Fruit fly (Drosophila melanogaster) whole organism, embryonic: ENCODE measurements around the gene Polr2M.

ENCODE experiments used
- Aef1 ChIP-seq: fragments of 200-800 bp; sonication (Bioruptor generic); IDR thresholded peaks from 3 replicates; pipeline ENCODE4 v1.3.6; 2022; ENCODE audit warnings: missing biosample characterization, missing genetic modification characterization
- CG10462 ChIP-seq: fragments of 200-800 bp; sonication (Bioruptor generic); optimal IDR thresholded peaks from 2 replicates; lab custom pipeline; 2016; ENCODE audit warnings: missing biosample characterization, missing genetic modification characterization
- CG11560 ChIP-seq: fragments of 200-800 bp; sonication (Bioruptor generic); IDR thresholded peaks from 3 replicates; pipeline ENCODE4 v1.3.6; 2022; ENCODE audit warnings: missing biosample characterization, missing genetic modification characterization
- CG12299 ChIP-seq: fragments of 200-800 bp; sonication (Bioruptor generic); optimal IDR thresholded peaks from 2 replicates; lab custom pipeline; 2018; ENCODE audit warnings: missing biosample characterization, mild to moderate bottlenecking, missing genetic modification characterization
- CG12659 ChIP-seq: fragments of 200-800 bp; sonication (Bioruptor generic); optimal IDR thresholded peaks from 3 replicates; lab custom pipeline; 2017; ENCODE audit warnings: mild to moderate bottlenecking, missing biosample characterization, missing genetic modification reagents, missing genetic modification characterization
- CG14050 ChIP-seq: fragments of 200-800 bp; sonication (Bioruptor generic); IDR thresholded peaks from 3 replicates; pipeline ENCODE4 v1.3.6; 2022; ENCODE audit warnings: missing biosample characterization, missing genetic modification characterization
- CG14710 ChIP-seq: fragments of 200-800 bp; sonication (Bioruptor generic); optimal IDR thresholded peaks from 3 replicates; lab custom pipeline; 2019; ENCODE audit warnings: missing biosample characterization, mild to moderate bottlenecking, missing genetic modification characterization, moderate library complexity
- CG15269 ChIP-seq: fragments of 200-800 bp; sonication (Bioruptor generic); optimal IDR thresholded peaks from 2 replicates; lab custom pipeline; 2018; ENCODE audit warnings: missing biosample characterization, mild to moderate bottlenecking, missing genetic modification characterization, moderate library complexity
- CG15601 ChIP-seq: fragments of 200-800 bp; sonication (Bioruptor generic); optimal IDR thresholded peaks from 3 replicates; lab custom pipeline; 2019; ENCODE audit warnings: missing biosample characterization, mild to moderate bottlenecking, missing genetic modification characterization, moderate library complexity
- CG1647 ChIP-seq: fragments of 200-800 bp; sonication (Bioruptor generic); optimal IDR thresholded peaks from 3 replicates; lab custom pipeline; 2016; ENCODE audit warnings: missing biosample characterization, missing genetic modification characterization
- CG16815 ChIP-seq: fragments of 200-800 bp; sonication (Bioruptor generic); optimal IDR thresholded peaks from 3 replicates; lab custom pipeline; 2017; ENCODE audit warnings: missing biosample characterization, mild to moderate bottlenecking, missing genetic modification characterization
- CG16863 ChIP-seq: fragments of 200-800 bp; sonication (Bioruptor generic); optimal IDR thresholded peaks from 3 replicates; lab custom pipeline; 2016; ENCODE audit warnings: missing biosample characterization, missing genetic modification characterization
- CG17186 ChIP-seq: fragments of 200-800 bp; sonication (Bioruptor generic); optimal IDR thresholded peaks from 3 replicates; lab custom pipeline; 2017; ENCODE audit warnings: missing biosample characterization, missing genetic modification reagents, missing genetic modification characterization
- CG30403 ChIP-seq: fragments of 200-800 bp; sonication (Bioruptor generic); optimal IDR thresholded peaks from 3 replicates; lab custom pipeline; 2016; ENCODE audit warnings: missing biosample characterization, missing genetic modification characterization
- CG34376 ChIP-seq: fragments of 200-800 bp; sonication (Bioruptor generic); optimal IDR thresholded peaks from 2 replicates; lab custom pipeline; 2018; ENCODE audit warnings: missing biosample characterization, mild to moderate bottlenecking, missing genetic modification characterization
- CG5180 ChIP-seq: fragments of 200-800 bp; sonication (Bioruptor generic); optimal IDR thresholded peaks from 3 replicates; lab custom pipeline; 2017; ENCODE audit warnings: missing biosample characterization, missing genetic modification characterization, mild to moderate bottlenecking, moderate library complexity, missing genetic modification reagents
- CG6272 ChIP-seq: fragments of 200-800 bp; sonication (Bioruptor generic); IDR thresholded peaks from 2 replicates; pipeline ENCODE4 v1.3.6; 2022; ENCODE audit warnings: missing biosample characterization, missing genetic modification characterization
- CG7987 ChIP-seq: fragments of 200-800 bp; sonication (Bioruptor generic); optimal IDR thresholded peaks from 2 replicates; lab custom pipeline; 2018; ENCODE audit warnings: missing biosample characterization, mild to moderate bottlenecking, missing genetic modification characterization, moderate library complexity
- CG8359 ChIP-seq: fragments of 200-800 bp; sonication (Bioruptor generic); optimal IDR thresholded peaks from 2 replicates; lab custom pipeline; 2017; ENCODE audit warnings: missing biosample characterization, mild to moderate bottlenecking, missing genetic modification characterization, borderline replicate concordance
- CG9727 ChIP-seq: fragments of 200-800 bp; sonication (Bioruptor generic); optimal IDR thresholded peaks from 3 replicates; lab custom pipeline; 2017; ENCODE audit warnings: missing biosample characterization, mild to moderate bottlenecking, missing genetic modification characterization
- Deaf1 ChIP-seq: fragments of 200-800 bp; optimal IDR thresholded peaks from 3 replicates; lab custom pipeline; 2019; ENCODE audit warnings: missing biosample characterization, mild to moderate bottlenecking, missing genetic modification characterization, moderate library complexity
- Dll ChIP-seq: fragments of 200-800 bp; sonication (Bioruptor generic); IDR thresholded peaks from 4 replicates; pipeline ENCODE4 v1.3.6; 2022; ENCODE audit warnings: missing biosample characterization, missing genetic modification characterization; ENCODE audit not compliant: partially characterized antibody
- Dref ChIP-seq: fragments of 200-800 bp; sonication (Bioruptor generic); IDR thresholded peaks from 2 replicates; pipeline ENCODE4 v1.3.6; 2022; ENCODE audit warnings: missing biosample characterization, missing genetic modification characterization
- Ets97D ChIP-seq: fragments of 200-800 bp; sonication (Bioruptor generic); optimal IDR thresholded peaks from 3 replicates; lab custom pipeline; 2016; ENCODE audit warnings: missing biosample characterization, missing genetic modification characterization
- GATAe ChIP-seq: fragments of 200-800 bp; sonication (Bioruptor generic); conservative IDR thresholded peaks from 2 replicates; pipeline ENCODE4 v1.3.6; 2022; ENCODE audit warnings: missing biosample characterization, missing genetic modification characterization
- HLH4C ChIP-seq: fragments of 200-800 bp; sonication (Bioruptor generic); IDR thresholded peaks from 3 replicates; pipeline ENCODE4 v1.3.6; 2022; ENCODE audit warnings: missing biosample characterization, missing genetic modification characterization; ENCODE audit not compliant: partially characterized antibody
- HmgD ChIP-seq: fragments of 200-800 bp; sonication (Bioruptor generic); optimal IDR thresholded peaks from 3 replicates; lab custom pipeline; 2016; ENCODE audit warnings: missing biosample characterization, missing genetic modification characterization
- Hr39 ChIP-seq: fragments of >200 bp; optimal IDR thresholded peaks from 2 replicates; lab custom pipeline; 2017
- Max ChIP-seq: fragments of 200-800 bp; sonication (Bioruptor generic); optimal IDR thresholded peaks from 2 replicates; lab custom pipeline; 2016; ENCODE audit warnings: missing biosample characterization, mild to moderate bottlenecking, missing genetic modification characterization
- Scr ChIP-seq: fragments of 200-800 bp; sonication (Bioruptor generic); IDR thresholded peaks from 2 replicates; pipeline ENCODE4 v1.3.6; 2022; ENCODE audit warnings: missing biosample characterization, missing genetic modification characterization; ENCODE audit not compliant: partially characterized antibody
- Usf ChIP-seq: fragments of 200-800 bp; sonication (Bioruptor generic); optimal IDR thresholded peaks from 2 replicates; lab custom pipeline; 2017; ENCODE audit warnings: missing genotype, missing biosample characterization, missing genetic modification characterization
- YL-1 ChIP-seq: fragments of 200-800 bp; sonication (Bioruptor generic); optimal IDR thresholded peaks from 3 replicates; lab custom pipeline; 2017; ENCODE audit warnings: missing biosample characterization, mild to moderate bottlenecking, missing genetic modification characterization
- amos ChIP-seq: fragments of 200-800 bp; sonication (Bioruptor generic); IDR thresholded peaks from 2 replicates; pipeline ENCODE4 v1.3.6; 2022; ENCODE audit warnings: missing biosample characterization, missing genetic modification characterization; ENCODE audit not compliant: partially characterized antibody
- ase ChIP-seq: fragments of 200-800 bp; sonication (Bioruptor generic); IDR thresholded peaks from 3 replicates; pipeline ENCODE4 v1.3.6; 2022; ENCODE audit warnings: missing biosample characterization, missing genetic modification characterization
- bsh ChIP-seq, 2 experiments: fragments of 200-800 bp; sonication (Bioruptor generic); optimal IDR thresholded peaks; 2 replicates each; lab custom pipeline; 2017 to 2018; ENCODE audit warnings: mild to moderate bottlenecking in 2 of 2, missing biosample characterization in 2 of 2, missing genetic modification characterization in 2 of 2, moderate library complexity in 1 of 2
- crp ChIP-seq, 2 experiments: fragments of 200-800 bp; sonication (Bioruptor generic); optimal IDR thresholded peaks; 2 replicates in 1 of 2; 3 replicates in 1 of 2; lab custom pipeline; 2017; ENCODE audit warnings: missing biosample characterization in 2 of 2, missing genetic modification characterization in 2 of 2, mild to moderate bottlenecking in 1 of 2, moderate library complexity in 1 of 2
- dmrt11E ChIP-seq: fragments of 200-800 bp; sonication (Bioruptor generic); optimal IDR thresholded peaks from 3 replicates; lab custom pipeline; 2018; ENCODE audit warnings: missing biosample characterization, mild to moderate bottlenecking, missing genetic modification characterization, moderate library complexity
- esg ChIP-seq: fragments of 200-800 bp; sonication (Bioruptor generic); conservative IDR thresholded peaks from 2 replicates; pipeline ENCODE4 v1.3.6; 2022; ENCODE audit warnings: missing biosample characterization, missing genetic modification characterization
- fd96Cb ChIP-seq: fragments of 200-800 bp; sonication (Bioruptor generic); optimal IDR thresholded peaks from 2 replicates; lab custom pipeline; 2018; ENCODE audit warnings: missing biosample characterization, mild to moderate bottlenecking, missing genetic modification characterization, moderate library complexity
- gfzf ChIP-seq: fragments of 200-800 bp; sonication (Bioruptor generic); optimal IDR thresholded peaks from 2 replicates; lab custom pipeline; 2016; ENCODE audit warnings: missing biosample characterization, mild to moderate bottlenecking, missing genetic modification characterization, moderate library complexity
- her ChIP-seq: fragments of 200-800 bp; sonication (Bioruptor generic); optimal IDR thresholded peaks from 2 replicates; lab custom pipeline; 2016; ENCODE audit warnings: missing biosample characterization, missing genetic modification characterization
- lilli ChIP-seq: fragments of 200-800 bp; sonication (Bioruptor generic); optimal IDR thresholded peaks from 3 replicates; lab custom pipeline; 2016; ENCODE audit warnings: missing biosample characterization, missing genetic modification characterization
- onecut ChIP-seq: fragments of 200-800 bp; sonication (Bioruptor generic); IDR thresholded peaks from 2 replicates; pipeline ENCODE4 v1.3.6; 2022; ENCODE audit warnings: missing biosample characterization, missing genetic modification characterization
- phol ChIP-seq: fragments of 200-800 bp; sonication (Bioruptor generic); optimal IDR thresholded peaks from 3 replicates; lab custom pipeline; 2018; ENCODE audit warnings: missing biosample characterization, mild to moderate bottlenecking, missing genetic modification characterization, moderate library complexity
- pzg ChIP-seq: fragments of 200-800 bp; sonication (Bioruptor generic); optimal IDR thresholded peaks from 3 replicates; lab custom pipeline; 2018; ENCODE audit warnings: missing biosample characterization, mild to moderate bottlenecking, missing genetic modification characterization, moderate library complexity
- ro ChIP-seq: fragments of 200-800 bp; sonication (Bioruptor generic); IDR thresholded peaks from 2 replicates; pipeline ENCODE4 v1.3.6; 2022; ENCODE audit warnings: missing biosample characterization, missing genetic modification characterization
- slbo ChIP-seq: fragments of 200-800 bp; sonication (Bioruptor generic); IDR thresholded peaks from 2 replicates; pipeline ENCODE4 v1.3.6; 2022; ENCODE audit warnings: missing biosample characterization, missing genetic modification characterization
- sr ChIP-seq: fragments of 200-800 bp; sonication (Bioruptor generic); IDR thresholded peaks from 3 replicates; pipeline ENCODE4 v1.3.6; 2022; ENCODE audit warnings: missing biosample characterization, missing genetic modification characterization
- tap ChIP-seq: fragments of 200-800 bp; optimal IDR thresholded peaks from 3 replicates; lab custom pipeline; 2019; ENCODE audit warnings: missing biosample characterization, mild to moderate bottlenecking, missing genetic modification characterization, moderate library complexity
- toy ChIP-seq: fragments of 200-800 bp; sonication (Bioruptor generic); IDR thresholded peaks from 2 replicates; pipeline ENCODE4 v1.3.6; 2022; ENCODE audit warnings: missing biosample characterization, missing genetic modification characterization
- z ChIP-seq: fragments of 200-800 bp; sonication (Bioruptor generic); IDR thresholded peaks from 3 replicates; pipeline ENCODE4 v1.3.6; 2022; ENCODE audit warnings: missing biosample characterization, missing genetic modification characterization

Polr2M gene

DNA sequence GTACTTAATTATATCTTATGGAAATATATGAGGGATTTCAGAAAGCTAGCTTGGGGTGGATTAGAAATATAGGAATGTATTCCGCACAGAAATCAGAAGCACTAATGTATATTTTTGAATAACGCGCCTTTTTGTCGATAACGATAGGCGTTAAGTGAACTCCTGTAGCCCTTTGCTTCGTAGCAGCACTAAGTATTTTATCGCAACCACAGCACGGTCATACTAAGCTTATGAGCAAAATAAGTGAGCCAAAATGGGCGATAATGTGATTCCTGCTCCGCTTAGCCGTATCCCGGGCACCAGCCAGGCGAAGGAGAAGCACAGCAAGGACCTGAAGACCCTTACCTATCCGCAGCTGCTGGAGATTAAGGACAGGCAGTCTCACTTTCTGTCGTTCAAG, at the start of gene Polr2M, which contains the start of gene CG5250 (continued):
- TF ChIP-seq CG11560 (tag; lab: Robert Waterston, UW) (no peak), CG30403 (GFP tag; lab: Kevin White, UChicago) (no peak), Dref (GFP tag; lab: Robert Waterston, UW) (peak; percentile 82), HmgD (GFP tag; lab: Kevin White, UChicago) (no peak), her (no peak), HLH4C (GFP tag; lab: Robert Waterston, UW) (peak; percentile 19; the same call in 1 of the 3 replicates), tap (tag; lab: Kevin White, UChicago) (no peak), CG12299 (tag; lab: Kevin White, UChicago) (no peak), YL-1 (peak; percentile 27), lilli (GFP tag; lab: Kevin White, UChicago) (no peak), CG34376 (GFP tag; lab: Kevin White, UChicago) (no peak), gfzf (GFP tag; lab: Kevin White, UChicago) (peak; percentile 81), CG1647 (GFP tag; lab: Kevin White, UChicago) (no peak), dmrt11E (no peak), CG7987 (GFP tag; lab: Kevin White, UChicago) (no peak), Dll (GFP tag; lab: Robert Waterston, UW) (peak; percentile 27; the same call in 1 of the 4 replicates), Max (no peak), pzg (GFP tag; lab: Kevin White, UChicago) (peak; percentile 71), Aef1 (GFP tag; lab: Robert Waterston, UW) (no peak), CG16815 (GFP tag; lab: Kevin White, UChicago) (no peak), esg (GFP tag; lab: Robert Waterston, UW) (no peak), CG17186 (GFP tag; lab: Kevin White, UChicago) (peak; percentile 45), slbo (GFP tag; lab: Robert Waterston, UW) (no peak), CG15601 (tag; lab: Kevin White, UChicago) (no peak), CG12659 (GFP tag; lab: Kevin White, UChicago) (no peak), onecut (no peak), Ets97D (GFP tag; lab: Kevin White, UChicago) (no peak), CG6272 (no peak), Usf (GFP tag; lab: Kevin White, UChicago) (no peak), GATAe (no peak), Scr (GFP tag; lab: Robert Waterston, UW) (peak; percentile 17; the same call in 1 of the 2 replicates), z (GFP tag; lab: Robert Waterston, UW) (0 out of 3 replicates have a peak, but pooled peaks have one; percentile 23), Deaf1 (tag; lab: Kevin White, UChicago) (no peak), CG15269 (tag; lab: Kevin White, UChicago) (no peak), phol (tag; lab: Kevin White, UChicago) (peak; percentile 7), CG5180 (GFP tag; lab: Kevin White, UChicago) (no peak), sr (GFP tag; lab: Robert Waterston, UW) (no peak), amos (GFP tag; lab: Robert Waterston, UW) (peak; percentile 13; the same call in 1 of the 2 replicates), fd96Cb (no peak), toy (no peak), ro (GFP tag; lab: Robert Waterston, UW) (no peak), CG9727 (GFP tag; lab: Kevin White, UChicago) (no peak), bsh (GFP tag; optimal IDR thresholded peaks at IDR 0.05; lab: Kevin White, UChicago) (no peak), CG14710 (tag; lab: Kevin White, UChicago) (peak; percentile 20), ase (GFP tag; lab: Robert Waterston, UW) (no peak), crp (GFP tag; optimal IDR thresholded peaks at IDR 0.05; lab: Kevin White, UChicago) (no peak), CG10462 (GFP tag; lab: Kevin White, UChicago) (no peak), CG14050 (GFP tag; lab: Robert Waterston, UW) (no peak), CG16863 (no peak), Hr39 (lab: Kevin White, UChicago) (no peak), CG8359 (no peak)
